Worm (Caenorhabditis elegans) whole organism, late embryonic: ENCODE data around the gene ghi-1.

Source experiments
- C38D4.7 ChIP-seq: fragments of 200-800 bp; sonication (Bioruptor generic); optimal IDR thresholded peaks from 2 replicates; lab custom pipeline; 2018; ENCODE audit warnings: mild to moderate bottlenecking, missing genetic modification characterization, moderate library complexity, missing compliant biosample characterization
- F13H6.1 ChIP-seq: sonication (generic microtip); optimal IDR thresholded peaks from 2 replicates; lab custom pipeline; 2016; ENCODE audit warnings: missing genetic modification characterization, missing compliant biosample characterization
- K02D7.2 ChIP-seq: sonication (generic microtip); optimal IDR thresholded peaks from 2 replicates; lab custom pipeline; 2017; ENCODE audit warnings: mild to moderate bottlenecking, missing genetic modification characterization, missing compliant biosample characterization
- K09A11.1 ChIP-seq: sonication (generic microtip); optimal IDR thresholded peaks from 2 replicates; lab custom pipeline; 2017; ENCODE audit warnings: antibody characterized with exemption, mild to moderate bottlenecking, missing genetic modification characterization, missing compliant biosample characterization; ENCODE audit not compliant: insufficient read depth
- T23F11.4 ChIP-seq: fragments of 200-800 bp; sonication (Bioruptor generic); optimal IDR thresholded peaks from 2 replicates; lab custom pipeline; 2018; ENCODE audit warnings: mild to moderate bottlenecking, missing genetic modification characterization, missing compliant biosample characterization
- Y22D7AL.16 ChIP-seq: sonication (generic microtip); optimal IDR thresholded peaks from 2 replicates; lab custom pipeline; 2016; ENCODE audit warnings: missing genetic modification characterization, missing compliant biosample characterization
- ahr-1 ChIP-seq: sonication (generic microtip); optimal IDR thresholded peaks from 2 replicates; lab custom pipeline; 2016; ENCODE audit warnings: missing genetic modification characterization, missing compliant biosample characterization
- ama-1 ChIP-seq: fragments of 150-350 bp; optimal IDR thresholded peaks from 2 replicates; lab custom pipeline; 2014
- ceh-14 ChIP-seq: sonication (generic microtip); optimal IDR thresholded peaks from 2 replicates; lab custom pipeline; 2016; ENCODE audit warnings: missing genotype, missing genetic modification characterization, missing compliant biosample characterization
- ceh-18 ChIP-seq: sonication (generic microtip); optimal IDR thresholded peaks from 2 replicates; lab custom pipeline; 2016; ENCODE audit warnings: missing genetic modification characterization, missing compliant biosample characterization
- ceh-19 ChIP-seq: fragments of 200-800 bp; sonication (Bioruptor generic); optimal IDR thresholded peaks from 2 replicates; lab custom pipeline; 2018; ENCODE audit warnings: mild to moderate bottlenecking, missing genetic modification characterization, missing compliant biosample characterization
- ceh-2 ChIP-seq: sonication (generic microtip); optimal IDR thresholded peaks from 2 replicates; lab custom pipeline; 2016; ENCODE audit warnings: missing genotype, missing genetic modification characterization, missing compliant biosample characterization
- ceh-22 ChIP-seq: sonication (generic microtip); optimal IDR thresholded peaks from 2 replicates; lab custom pipeline; 2017; ENCODE audit warnings: missing biosample characterization, missing genetic modification characterization
- ceh-24 ChIP-seq: sonication (generic microtip); optimal IDR thresholded peaks from 2 replicates; lab custom pipeline; 2016; ENCODE audit warnings: mild to moderate bottlenecking, missing genetic modification characterization, missing compliant biosample characterization
- ceh-30 ChIP-seq: fragments of 150-350 bp; optimal IDR thresholded peaks from 2 replicates; lab custom pipeline; 2014; ENCODE audit warnings: missing biosample characterization, missing genetic modification characterization
- ceh-31 ChIP-seq: sonication (generic microtip); optimal IDR thresholded peaks from 2 replicates; lab custom pipeline; 2016; ENCODE audit warnings: missing genetic modification characterization, missing compliant biosample characterization
- ceh-34 ChIP-seq: sonication (generic microtip); optimal IDR thresholded peaks from 2 replicates; lab custom pipeline; 2016; ENCODE audit warnings: mild to moderate bottlenecking, missing genetic modification characterization, missing compliant biosample characterization
- ceh-48 ChIP-seq: sonication (generic microtip); optimal IDR thresholded peaks from 2 replicates; lab custom pipeline; 2016; ENCODE audit warnings: missing genetic modification characterization, inconsistent platforms, missing compliant biosample characterization
- ceh-6 ChIP-seq: fragments of 200-800 bp; sonication (Bioruptor generic); optimal IDR thresholded peaks from 2 replicates; lab custom pipeline; 2018; ENCODE audit warnings: mild to moderate bottlenecking, missing genetic modification characterization, missing compliant biosample characterization
- dmd-4 ChIP-seq: sonication (generic microtip); optimal IDR thresholded peaks from 2 replicates; lab custom pipeline; 2016; ENCODE audit warnings: borderline replicate concordance, missing genetic modification characterization, missing compliant biosample characterization
- dve-1 ChIP-seq: sonication (generic microtip); optimal IDR thresholded peaks from 2 replicates; lab custom pipeline; 2017; ENCODE audit warnings: antibody characterized with exemption, mild to moderate bottlenecking, missing genetic modification characterization, missing compliant biosample characterization
- elt-4 ChIP-seq: sonication (generic microtip); optimal IDR thresholded peaks from 2 replicates; lab custom pipeline; 2016; ENCODE audit warnings: missing genetic modification characterization, missing compliant biosample characterization
- fax-1 ChIP-seq: sonication (generic microtip); optimal IDR thresholded peaks from 2 replicates; lab custom pipeline; 2016; ENCODE audit warnings: missing genotype, missing genetic modification characterization, missing compliant biosample characterization
- fkh-6 ChIP-seq: sonication (generic microtip); optimal IDR thresholded peaks from 2 replicates; lab custom pipeline; 2016; ENCODE audit warnings: missing genetic modification characterization, missing compliant biosample characterization
- gmeb-2 ChIP-seq: sonication (generic microtip); optimal IDR thresholded peaks from 2 replicates; lab custom pipeline; 2016; ENCODE audit warnings: missing genetic modification characterization, inconsistent platforms, missing compliant biosample characterization
- hlh-13 ChIP-seq: fragments of 200-800 bp; sonication (Bioruptor generic); optimal IDR thresholded peaks from 2 replicates; lab custom pipeline; 2018; ENCODE audit warnings: mild to moderate bottlenecking, missing genetic modification characterization, missing compliant biosample characterization
- hlh-8 ChIP-seq: sonication (generic microtip); optimal IDR thresholded peaks from 2 replicates; lab custom pipeline; 2016; ENCODE audit warnings: missing genotype, missing genetic modification characterization, missing compliant biosample characterization
- lim-6 ChIP-seq: sonication (generic microtip); optimal IDR thresholded peaks from 2 replicates; lab custom pipeline; 2016; ENCODE audit warnings: missing genetic modification characterization, missing compliant biosample characterization
- lin-11 ChIP-seq: fragments of 200-800 bp; sonication (Bioruptor generic); optimal IDR thresholded peaks from 2 replicates; lab custom pipeline; 2018; ENCODE audit warnings: mild to moderate bottlenecking, missing genetic modification characterization, missing compliant biosample characterization
- madf-2 ChIP-seq: sonication (generic microtip); optimal IDR thresholded peaks from 2 replicates; lab custom pipeline; 2017; ENCODE audit warnings: missing genetic modification characterization, missing compliant biosample characterization
- mec-3 ChIP-seq: sonication (generic microtip); optimal IDR thresholded peaks from 2 replicates; lab custom pipeline; 2016; ENCODE audit warnings: borderline replicate concordance, missing genetic modification characterization, missing compliant biosample characterization
- nfya-1 ChIP-seq: sonication (generic microtip); optimal IDR thresholded peaks from 2 replicates; lab custom pipeline; 2017; ENCODE audit warnings: missing genetic modification characterization, mild to moderate bottlenecking, missing compliant biosample characterization, antibody characterized with exemption, moderate library complexity
- nhr-11 ChIP-seq: fragments of 150-350 bp; optimal IDR thresholded peaks from 2 replicates; lab custom pipeline; 2014; ENCODE audit warnings: missing biosample characterization, missing genetic modification characterization
- nhr-232 ChIP-seq: sonication (generic microtip); optimal IDR thresholded peaks from 2 replicates; lab custom pipeline; 2016; ENCODE audit warnings: missing genetic modification characterization, missing compliant biosample characterization
- pag-3 ChIP-seq: sonication (generic microtip); optimal IDR thresholded peaks from 2 replicates; lab custom pipeline; 2016; ENCODE audit warnings: missing compliant biosample characterization, missing genetic modification characterization, borderline replicate concordance
- pat-9 ChIP-seq: fragments of 200-800 bp; sonication (Bioruptor generic); optimal IDR thresholded peaks from 2 replicates; lab custom pipeline; 2018; ENCODE audit warnings: mild to moderate bottlenecking, missing genetic modification characterization, moderate library complexity, missing compliant biosample characterization
- pha-2 ChIP-seq: sonication (generic microtip); optimal IDR thresholded peaks from 2 replicates; lab custom pipeline; 2017; ENCODE audit warnings: mild to moderate bottlenecking, missing genetic modification characterization, missing compliant biosample characterization
- pha-4 ChIP-seq: fragments of 150-350 bp; optimal IDR thresholded peaks from 2 replicates; lab custom pipeline; 2018; ENCODE audit warnings: missing biosample characterization, missing genetic modification reagents, missing genetic modification characterization
- pqm-1 ChIP-seq: sonication (generic microtip); optimal IDR thresholded peaks from 2 replicates; lab custom pipeline; 2016; ENCODE audit warnings: missing genetic modification characterization, missing compliant biosample characterization
- pros-1 ChIP-seq: fragments of 150-350 bp; optimal IDR thresholded peaks from 2 replicates; lab custom pipeline; 2014; ENCODE audit warnings: missing biosample characterization, missing genetic modification reagents, missing genetic modification characterization
- ref-2 ChIP-seq: sonication (generic microtip); optimal IDR thresholded peaks from 2 replicates; lab custom pipeline; 2016; ENCODE audit warnings: missing genetic modification characterization, missing compliant biosample characterization
- rnt-1 ChIP-seq: sonication (generic microtip); optimal IDR thresholded peaks from 2 replicates; lab custom pipeline; 2016; ENCODE audit warnings: missing genetic modification characterization, missing compliant biosample characterization
- sox-2 ChIP-seq: fragments of 200-800 bp; sonication (Bioruptor generic); IDR thresholded peaks from 2 replicates; pipeline ENCODE4 v1.3.6; 2022; ENCODE audit warnings: missing genetic modification reagents, missing genetic modification characterization, missing compliant biosample characterization
- sox-4 ChIP-seq: sonication (generic microtip); optimal IDR thresholded peaks from 2 replicates; lab custom pipeline; 2017; ENCODE audit warnings: mild to moderate bottlenecking, missing genetic modification characterization, inconsistent platforms, missing compliant biosample characterization
- tbx-7 ChIP-seq: sonication (generic microtip); optimal IDR thresholded peaks from 2 replicates; lab custom pipeline; 2016; ENCODE audit warnings: missing genotype, missing genetic modification characterization, missing compliant biosample characterization
- unc-3 ChIP-seq, 2 experiments: fragments of 200-800 bp in 1 of 2; sonication (Bioruptor generic) in 1 of 2; sonication (generic microtip) in 1 of 2; conservative IDR thresholded peaks in 1 of 2; optimal IDR thresholded peaks in 1 of 2; 2 replicates each; pipeline versions ENCODE4 v1.3.6 to Lab custom; 2016 to 2022; ENCODE audit warnings: missing compliant biosample characterization in 2 of 2, missing genetic modification characterization in 2 of 2, missing genetic modification reagents in 1 of 2
- unc-42 ChIP-seq: sonication (generic microtip); optimal IDR thresholded peaks from 2 replicates; lab custom pipeline; 2016; ENCODE audit warnings: missing genotype, missing genetic modification characterization, missing compliant biosample characterization
- unc-55 ChIP-seq: sonication (generic microtip); optimal IDR thresholded peaks from 2 replicates; lab custom pipeline; 2017; ENCODE audit warnings: missing biosample characterization, missing genetic modification reagents, missing genetic modification characterization
- unc-86 ChIP-seq: sonication (generic microtip); optimal IDR thresholded peaks from 2 replicates; lab custom pipeline; 2016; ENCODE audit warnings: missing genetic modification characterization, missing compliant biosample characterization
- zip-5 ChIP-seq: sonication (generic microtip); optimal IDR thresholded peaks from 2 replicates; lab custom pipeline; 2016; ENCODE audit warnings: missing genetic modification characterization, missing compliant biosample characterization
- ztf-16 ChIP-seq: sonication (generic microtip); optimal IDR thresholded peaks from 2 replicates; lab custom pipeline; 2017; ENCODE audit warnings: missing genetic modification characterization, missing compliant biosample characterization

ghi-1 gene

ce11 chrII:11634681-11635527 lies 11.6 kb upstream of the ghi-1 start (continued):
- TF ChIP-seq gmeb-2 (tag; lab: Kevin White, UChicago) (peak; percentile 5), F13H6.1 (tag; lab: Kevin White, UChicago) (peak; percentile 91), unc-42 (tag; lab: Kevin White, UChicago) (peak; percentile 54), pat-9 (tag; lab: Kevin White, UChicago) (peak; percentile 41), unc-55 (GFP tag; lab: Kevin White, UChicago) (peak; percentile 88), nfya-1 (tag; lab: Kevin White, UChicago) (peak; percentile 94), pha-4 (tag; lab: Kevin White, UChicago) (no peak), ceh-14 (tag; lab: Kevin White, UChicago) (peak; percentile 67), ceh-24 (tag; lab: Kevin White, UChicago) (no peak), K02D7.2 (tag; lab: Kevin White, UChicago) (no peak), ceh-48 (tag; lab: Kevin White, UChicago) (peak; percentile 92), K09A11.1 (tag; lab: Kevin White, UChicago) (peak; percentile 40), zip-5 (tag; lab: Kevin White, UChicago) (peak; percentile 18), pha-2 (tag; lab: Kevin White, UChicago) (peak; percentile 79), ceh-31 (tag; lab: Kevin White, UChicago) (peak; percentile 93), dmd-4 (tag; lab: Kevin White, UChicago) (peak; percentile 81), hlh-13 (GFP tag; lab: Kevin White, UChicago) (no peak), sox-4 (tag; lab: Kevin White, UChicago) (peak; percentile 43), sox-2 (GFP tag; lab: Robert Waterston, UW) (no peak), unc-86 (tag; lab: Kevin White, UChicago) (peak; percentile 82), lin-11 (tag; lab: Kevin White, UChicago) (no peak), ceh-19 (GFP tag; lab: Kevin White, UChicago) (peak; percentile 57), C38D4.7 (GFP tag; lab: Kevin White, UChicago) (peak; percentile 44), ceh-6 (GFP tag; lab: Kevin White, UChicago) (peak; percentile 65), madf-2 (tag; lab: Kevin White, UChicago) (peak; percentile 97), hlh-8 (tag; lab: Kevin White, UChicago) (peak; percentile 82), ceh-30 (no peak), unc-3 (GFP tag; conservative IDR thresholded peaks at IDR 0.05; lab: Robert Waterston, UW) (0 out of 2 replicates have a peak, but pooled peaks have one; percentile 30), unc-3 (tag; optimal IDR thresholded peaks at IDR 0.05; lab: Kevin White, UChicago) (no peak), ceh-2 (tag; lab: Kevin White, UChicago) (peak; percentile 69), pros-1 (peak; percentile 89), fkh-6 (tag; lab: Kevin White, UChicago) (peak; percentile 52), ceh-22 (tag; lab: Kevin White, UChicago) (peak; percentile 84), tbx-7 (tag; lab: Kevin White, UChicago) (peak; percentile 33), elt-4 (tag; lab: Kevin White, UChicago) (peak; percentile 6), pqm-1 (peak; percentile 33), Y22D7AL.16 (tag; lab: Kevin White, UChicago) (no peak), ama-1 (no peak), fax-1 (tag; lab: Kevin White, UChicago) (peak; percentile 59), ceh-18 (tag; lab: Kevin White, UChicago) (peak; percentile 88), ref-2 (tag; lab: Kevin White, UChicago) (peak; percentile 82), nhr-11 (tag; lab: Kevin White, UChicago) (no peak), nhr-232 (tag; lab: Kevin White, UChicago) (peak; percentile 44), ahr-1 (tag; lab: Kevin White, UChicago) (no peak), lim-6 (tag; lab: Kevin White, UChicago) (peak; percentile 56), ceh-34 (tag; lab: Kevin White, UChicago) (peak; percentile 90), T23F11.4 (peak; percentile 53), rnt-1 (peak; percentile 98), mec-3 (tag; lab: Kevin White, UChicago) (no peak), dve-1 (tag; lab: Kevin White, UChicago) (peak; percentile 79), ztf-16 (tag; lab: Kevin White, UChicago) (peak; percentile 74), pag-3 (tag; lab: Kevin White, UChicago) (no peak)
